Fruit fly (Drosophila melanogaster) whole organism, embryonic: Measurements from ENCODE around the gene SMSr.

Source experiments
- Ada2b ChIP-seq: fragments of 200-800 bp; sonication (Bioruptor generic); IDR thresholded peaks from 2 replicates; pipeline ENCODE4 v1.3.6; 2022; ENCODE audit warnings: missing biosample characterization, missing genetic modification characterization
- CG10543 ChIP-seq: fragments of 200-800 bp; sonication (Bioruptor generic); optimal IDR thresholded peaks from 3 replicates; lab custom pipeline; 2017; ENCODE audit warnings: missing biosample characterization, mild to moderate bottlenecking, missing genetic modification characterization, moderate library complexity
- CG10565 ChIP-seq: fragments of 200-800 bp; sonication (Bioruptor generic); optimal IDR thresholded peaks from 3 replicates; lab custom pipeline; 2016; ENCODE audit warnings: missing biosample characterization, mild to moderate bottlenecking, missing genetic modification characterization
- CG11456 ChIP-seq: fragments of 200-800 bp; sonication (Bioruptor generic); IDR thresholded peaks from 3 replicates; pipeline ENCODE4 v1.3.6; 2022; ENCODE audit warnings: missing biosample characterization, missing genetic modification characterization
- CG11696 ChIP-seq: fragments of 200-800 bp; sonication (Bioruptor generic); IDR thresholded peaks from 2 replicates; pipeline ENCODE4 v1.3.6; 2022; ENCODE audit warnings: missing biosample characterization, missing genetic modification characterization
- CG15479 ChIP-seq: fragments of 200-800 bp; sonication (Bioruptor generic); optimal IDR thresholded peaks from 3 replicates; lab custom pipeline; 2019; ENCODE audit warnings: missing biosample characterization, mild to moderate bottlenecking, missing genetic modification characterization, moderate library complexity
- CG15514 ChIP-seq: fragments of 200-800 bp; sonication (Bioruptor generic); optimal IDR thresholded peaks from 3 replicates; lab custom pipeline; 2017; ENCODE audit warnings: missing biosample characterization, missing genetic modification characterization, mild to moderate bottlenecking, moderate library complexity, missing genetic modification reagents
- CG17328 ChIP-seq: fragments of 200-800 bp; sonication (Bioruptor generic); IDR thresholded peaks from 2 replicates; pipeline ENCODE4 v1.3.6; 2022; ENCODE audit warnings: missing biosample characterization, missing genetic modification characterization
- CG17912 ChIP-seq: fragments of 200-800 bp; sonication (Bioruptor generic); optimal IDR thresholded peaks from 2 replicates; lab custom pipeline; 2018; ENCODE audit warnings: missing biosample characterization, mild to moderate bottlenecking, missing genetic modification characterization
- CG18011 ChIP-seq: fragments of 200-800 bp; sonication (Bioruptor generic); optimal IDR thresholded peaks from 2 replicates; lab custom pipeline; 2017; ENCODE audit warnings: missing biosample characterization, missing genetic modification characterization, mild to moderate bottlenecking, moderate library complexity, missing genotype
- CG1832 ChIP-seq: fragments of 200-800 bp; sonication (Bioruptor generic); optimal IDR thresholded peaks from 2 replicates; lab custom pipeline; 2017; ENCODE audit warnings: missing biosample characterization, mild to moderate bottlenecking, missing genetic modification characterization, inconsistent platforms
- CG30020 ChIP-seq: fragments of 200-800 bp; optimal IDR thresholded peaks from 2 replicates; lab custom pipeline; 2019; ENCODE audit warnings: missing biosample characterization, mild to moderate bottlenecking, missing genetic modification characterization, moderate library complexity
- CG31388 ChIP-seq: fragments of 200-800 bp; sonication (Bioruptor generic); optimal IDR thresholded peaks from 2 replicates; lab custom pipeline; 2016; ENCODE audit warnings: missing biosample characterization, missing genetic modification characterization
- CG42726 ChIP-seq: fragments of 200-800 bp; sonication (Bioruptor generic); IDR thresholded peaks from 2 replicates; pipeline ENCODE4 v1.3.6; 2022; ENCODE audit warnings: missing biosample characterization, missing genetic modification characterization; ENCODE audit not compliant: partially characterized antibody
- CG4424 ChIP-seq: fragments of 200-800 bp; sonication (Bioruptor generic); optimal IDR thresholded peaks from 3 replicates; lab custom pipeline; 2016; ENCODE audit warnings: missing biosample characterization, missing genetic modification characterization
- CG4854 ChIP-seq: fragments of 200-800 bp; sonication (Bioruptor generic); optimal IDR thresholded peaks from 2 replicates; lab custom pipeline; 2016; ENCODE audit warnings: missing biosample characterization, missing genetic modification characterization, inconsistent platforms
- CG6791 ChIP-seq: fragments of 200-800 bp; sonication (Bioruptor generic); IDR thresholded peaks from 3 replicates; pipeline ENCODE4 v1.3.6; 2022; ENCODE audit warnings: missing biosample characterization, missing genetic modification characterization; ENCODE audit not compliant: partially characterized antibody
- CG6854 ChIP-seq: fragments of 200-800 bp; sonication (Bioruptor generic); optimal IDR thresholded peaks from 3 replicates; lab custom pipeline; 2017; ENCODE audit warnings: missing biosample characterization, mild to moderate bottlenecking, missing genetic modification characterization
- CG8089 ChIP-seq: fragments of 200-800 bp; sonication (Bioruptor generic); optimal IDR thresholded peaks from 3 replicates; lab custom pipeline; 2016; ENCODE audit warnings: missing biosample characterization, missing genetic modification characterization
- CG8281 ChIP-seq: fragments of 200-800 bp; sonication (Bioruptor generic); optimal IDR thresholded peaks from 2 replicates; lab custom pipeline; 2018; ENCODE audit warnings: missing biosample characterization, mild to moderate bottlenecking, missing genetic modification characterization, moderate library complexity
- CG8388 ChIP-seq: fragments of 200-800 bp; sonication (Bioruptor generic); optimal IDR thresholded peaks from 2 replicates; lab custom pipeline; 2019; ENCODE audit warnings: missing biosample characterization, mild to moderate bottlenecking, missing genetic modification characterization, moderate library complexity
- CG9437 ChIP-seq: fragments of 200-800 bp; sonication (Bioruptor generic); optimal IDR thresholded peaks from 2 replicates; lab custom pipeline; 2018; ENCODE audit warnings: missing biosample characterization, mild to moderate bottlenecking, missing genetic modification characterization
- E2f2 ChIP-seq: fragments of 200-800 bp; sonication (Bioruptor generic); IDR thresholded peaks from 2 replicates; pipeline ENCODE4 v1.3.6; 2022; ENCODE audit warnings: missing biosample characterization, missing genetic modification characterization
- Fer1 ChIP-seq: fragments of 200-800 bp; sonication (Bioruptor generic); optimal IDR thresholded peaks from 2 replicates; lab custom pipeline; 2017; ENCODE audit warnings: missing biosample characterization, mild to moderate bottlenecking, missing genetic modification characterization
- Hand ChIP-seq: fragments of 200-800 bp; sonication (Bioruptor generic); optimal IDR thresholded peaks from 2 replicates; lab custom pipeline; 2017; ENCODE audit warnings: mild to moderate bottlenecking, missing biosample characterization, missing genetic modification reagents, missing genetic modification characterization
- Hr78 ChIP-seq, 2 experiments: fragments of 200-800 bp in 1 of 2; fragments of >200 bp in 1 of 2; sonication (Bioruptor generic) in 1 of 2; optimal IDR thresholded peaks; 2 replicates each; lab custom pipeline; 2017 to 2019; ENCODE audit warnings: missing biosample characterization in 2 of 2, missing genetic modification characterization in 2 of 2, mild to moderate bottlenecking in 1 of 2, moderate library complexity in 1 of 2
- Mes4 ChIP-seq: fragments of 200-800 bp; sonication (Bioruptor generic); optimal IDR thresholded peaks from 2 replicates; lab custom pipeline; 2016; ENCODE audit warnings: missing biosample characterization, missing genetic modification characterization
- NC2α ChIP-seq: fragments of 200-800 bp; sonication (Bioruptor generic); optimal IDR thresholded peaks from 2 replicates; lab custom pipeline; 2016; ENCODE audit warnings: missing biosample characterization, missing genetic modification characterization
- Pdp1 ChIP-seq, 2 experiments: fragments of 200-800 bp; sonication (Bioruptor generic); optimal IDR thresholded peaks; 3 replicates each; lab custom pipeline; 2016; ENCODE audit warnings: missing biosample characterization in 2 of 2, missing genetic modification characterization in 2 of 2, mild to moderate bottlenecking in 1 of 2, moderate library complexity in 1 of 2
- abd-A ChIP-seq: fragments of 200-800 bp; sonication (Bioruptor generic); optimal IDR thresholded peaks from 3 replicates; lab custom pipeline; 2019; ENCODE audit warnings: missing biosample characterization, mild to moderate bottlenecking, missing genetic modification characterization, moderate library complexity
- bigmax ChIP-seq: fragments of 200-800 bp; sonication (Bioruptor generic); optimal IDR thresholded peaks from 2 replicates; lab custom pipeline; 2018; ENCODE audit warnings: missing biosample characterization, mild to moderate bottlenecking, missing genetic modification characterization
- dimm ChIP-seq: fragments of 200-800 bp; sonication (Bioruptor generic); IDR thresholded peaks from 2 replicates; pipeline ENCODE4 v1.3.6; 2022; ENCODE audit warnings: missing biosample characterization, missing genetic modification characterization
- dmrt11E ChIP-seq: fragments of 200-800 bp; sonication (Bioruptor generic); optimal IDR thresholded peaks from 3 replicates; lab custom pipeline; 2018; ENCODE audit warnings: missing biosample characterization, mild to moderate bottlenecking, missing genetic modification characterization, moderate library complexity
- dpn ChIP-seq, 2 experiments: fragments of 200-800 bp; sonication (Bioruptor generic); optimal IDR thresholded peaks; 3 replicates each; lab custom pipeline; 2016; ENCODE audit warnings: missing biosample characterization in 2 of 2, missing genetic modification characterization in 2 of 2
- ewg ChIP-seq: fragments of 200-800 bp; sonication (Bioruptor generic); optimal IDR thresholded peaks from 3 replicates; lab custom pipeline; 2017; ENCODE audit warnings: mild to moderate bottlenecking, missing biosample characterization, missing genetic modification reagents, missing genetic modification characterization
- gro ChIP-seq: fragments of 200-800 bp; sonication (Bioruptor generic); optimal IDR thresholded peaks from 2 replicates; lab custom pipeline; 2016; ENCODE audit warnings: missing biosample characterization, missing genetic modification characterization
- lola ChIP-seq, 3 experiments: fragments of >200 bp in 2 of 3; fragments of 200-800 bp in 1 of 3; sonication (Bioruptor generic) in 1 of 3; optimal IDR thresholded peaks; 2 replicates each; lab custom pipeline; 2017 to 2019; ENCODE audit warnings: missing biosample characterization in 3 of 3, missing genetic modification characterization in 3 of 3, mild to moderate bottlenecking in 1 of 3, moderate library complexity in 1 of 3
- org-1 ChIP-seq: fragments of 200-800 bp; sonication (Bioruptor generic); optimal IDR thresholded peaks from 2 replicates; lab custom pipeline; 2017; ENCODE audit warnings: missing biosample characterization, missing genetic modification characterization
- pita ChIP-seq: fragments of 200-800 bp; sonication (Bioruptor generic); optimal IDR thresholded peaks from 2 replicates; lab custom pipeline; 2017; ENCODE audit warnings: missing biosample characterization, mild to moderate bottlenecking, missing genetic modification characterization
- pzg ChIP-seq: fragments of 200-800 bp; sonication (Bioruptor generic); optimal IDR thresholded peaks from 3 replicates; lab custom pipeline; 2018; ENCODE audit warnings: missing biosample characterization, mild to moderate bottlenecking, missing genetic modification characterization, moderate library complexity
- shn ChIP-seq: fragments of 200-800 bp; sonication (Bioruptor generic); optimal IDR thresholded peaks from 3 replicates; lab custom pipeline; 2016; ENCODE audit warnings: missing biosample characterization, missing genetic modification characterization
- sima ChIP-seq: fragments of 200-800 bp; sonication (Bioruptor generic); optimal IDR thresholded peaks from 2 replicates; lab custom pipeline; 2016; ENCODE audit warnings: missing biosample characterization, missing genetic modification characterization
- sisA ChIP-seq: fragments of 200-800 bp; sonication (Bioruptor generic); IDR thresholded peaks from 2 replicates; pipeline ENCODE4 v1.3.6; 2022; ENCODE audit warnings: missing biosample characterization, missing genetic modification characterization
- slbo ChIP-seq: fragments of 200-800 bp; sonication (Bioruptor generic); IDR thresholded peaks from 2 replicates; pipeline ENCODE4 v1.3.6; 2022; ENCODE audit warnings: missing biosample characterization, missing genetic modification characterization
- tio ChIP-seq: fragments of 200-800 bp; sonication (Bioruptor generic); optimal IDR thresholded peaks from 2 replicates; lab custom pipeline; 2017; ENCODE audit warnings: missing biosample characterization, missing genetic modification characterization, inconsistent platforms
- usp ChIP-seq: fragments of >200 bp; optimal IDR thresholded peaks from 2 replicates; lab custom pipeline; 2017; ENCODE audit warnings: missing biosample characterization, missing genetic modification characterization
- vnd ChIP-seq: fragments of 200-800 bp; sonication (Bioruptor generic); IDR thresholded peaks from 3 replicates; pipeline ENCODE4 v1.3.6; 2022; ENCODE audit warnings: missing biosample characterization, missing genetic modification characterization; ENCODE audit not compliant: partially characterized antibody
- yki ChIP-seq: fragments of >200 bp; optimal IDR thresholded peaks from 3 replicates; lab custom pipeline; 2018
- z ChIP-seq: fragments of 200-800 bp; sonication (Bioruptor generic); IDR thresholded peaks from 3 replicates; pipeline ENCODE4 v1.3.6; 2022; ENCODE audit warnings: missing biosample characterization, missing genetic modification characterization

SMSr gene

DNA sequence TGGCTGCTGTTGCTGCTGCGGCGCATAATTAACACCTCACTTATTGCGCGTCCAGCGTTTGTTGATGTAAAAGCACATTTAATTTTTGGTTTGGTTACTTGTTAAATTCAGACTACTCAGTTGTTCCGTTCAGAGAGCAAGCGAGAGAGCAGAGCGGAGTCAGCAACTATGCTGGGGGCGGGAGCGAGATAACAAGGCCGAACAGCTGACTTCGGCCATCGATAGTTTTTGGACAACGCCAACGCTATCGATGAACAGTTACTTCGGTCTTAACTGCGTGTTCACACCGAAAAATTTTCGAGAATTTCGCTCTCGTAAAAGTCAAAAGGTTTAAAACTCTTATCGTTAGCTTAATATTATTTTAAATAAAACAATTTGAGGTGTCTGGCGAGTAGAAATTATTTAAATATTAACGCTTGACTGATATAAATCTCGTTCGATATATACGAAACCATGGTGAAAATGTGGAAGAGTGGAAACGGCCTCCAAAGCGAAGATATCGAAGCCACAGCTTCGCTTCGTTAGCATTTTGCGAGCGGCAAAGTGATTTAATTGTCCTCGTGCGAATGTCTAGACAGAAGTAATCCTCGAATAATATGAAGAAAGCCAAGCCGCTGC lies at the start of gene SMSr, which contains the start of gene smid (continued):
- 0 out of 2 replicates have a peak, but pooled peaks have one; percentile 53 for TF ChIP-seq CG42726 (GFP tag; lab: Robert Waterston, UW)
- TF ChIP-seq CG11456: no peak
- TF ChIP-seq sisA: peak; percentile 48; the same call in 1 of the 2 replicates
- TF ChIP-seq sima: no peak
- no peak for TF ChIP-seq CG31388 (GFP tag; lab: Kevin White, UChicago)
- TF ChIP-seq Mes4 (GFP tag; lab: Kevin White, UChicago): no peak
- no peak for TF ChIP-seq CG15479 (GFP tag; lab: Kevin White, UChicago)
- TF ChIP-seq CG1832: peak; percentile 80
- TF ChIP-seq yki (lab: Kevin White, UChicago): no peak
- 0 out of 2 replicates have a peak, but pooled peaks have one; percentile 23 for TF ChIP-seq Ada2b
- TF ChIP-seq CG6854 (GFP tag; lab: Kevin White, UChicago): no peak
- no peak for TF ChIP-seq CG8388 (GFP tag; lab: Kevin White, UChicago)
- peak; percentile 45 for TF ChIP-seq CG9437
- TF ChIP-seq CG4424 (GFP tag; lab: Kevin White, UChicago): peak; percentile 42
- TF ChIP-seq tio (GFP tag; lab: Kevin White, UChicago): no peak
- TF ChIP-seq vnd (GFP tag; lab: Robert Waterston, UW): peak; percentile 91
- peak; percentile 91 for TF ChIP-seq CG30020 (tag; lab: Kevin White, UChicago)
- TF ChIP-seq CG11696 (GFP tag; lab: Robert Waterston, UW): no peak
- no peak for TF ChIP-seq abd-A (tag; lab: Kevin White, UChicago)
- TF ChIP-seq CG6791 (GFP tag; lab: Robert Waterston, UW): peak; percentile 75
- TF ChIP-seq shn (GFP tag; lab: Kevin White, UChicago): peak; percentile 35
- TF ChIP-seq CG17328 (GFP tag; lab: Robert Waterston, UW): 0 out of 2 replicates have a peak, but pooled peaks have one; percentile 6
- TF ChIP-seq E2f2 (GFP tag; lab: Robert Waterston, UW): peak; percentile 24; the same call in 1 of the 2 replicates
- TF ChIP-seq CG8089 (GFP tag; lab: Kevin White, UChicago): peak; percentile 47
- no peak for TF ChIP-seq usp (GFP tag; lab: Kevin White, UChicago)
- no peak for TF ChIP-seq pita (GFP tag; lab: Kevin White, UChicago)
- no peak for TF ChIP-seq CG10565 (GFP tag; lab: Kevin White, UChicago)
- peak; percentile 24 for TF ChIP-seq ewg (GFP tag; lab: Kevin White, UChicago)
- no peak for TF ChIP-seq z (GFP tag; lab: Robert Waterston, UW)
- peak; percentile 70 for TF ChIP-seq dmrt11E (tag; lab: Kevin White, UChicago)
- TF ChIP-seq Hand (GFP tag; lab: Kevin White, UChicago): peak; percentile 10
- TF ChIP-seq CG10543 (GFP tag; lab: Kevin White, UChicago): no peak
- TF ChIP-seq NC2α: no peak
- TF ChIP-seq slbo: peak; percentile 76
- no peak for TF ChIP-seq CG17912 (GFP tag; lab: Kevin White, UChicago)
- no peak for TF ChIP-seq dimm (GFP tag; lab: Robert Waterston, UW)
- peak; percentile 25 for TF ChIP-seq bigmax (GFP tag; lab: Kevin White, UChicago)
- TF ChIP-seq CG15514 (GFP tag; lab: Kevin White, UChicago): peak; percentile 62
- peak; percentile 10 for TF ChIP-seq CG18011 (GFP tag; lab: Kevin White, UChicago)
- peak; percentile 33 for TF ChIP-seq Fer1
- peak; percentile 52 for TF ChIP-seq CG4854 (GFP tag; lab: Kevin White, UChicago)
- peak; percentile 63 to 65 for TF ChIP-seq dpn (GFP tag; optimal IDR thresholded peaks at IDR 0.05; lab: Kevin White, UChicago)
- peak; percentile 4 for TF ChIP-seq org-1
- TF ChIP-seq Hr78 (GFP tag; optimal IDR thresholded peaks at IDR 0.05; lab: Kevin White, UChicago): no peak
- no peak for TF ChIP-seq CG8281 (tag; lab: Kevin White, UChicago)
- peak in 2 of 3 experiments; percentile 61 to 65 for TF ChIP-seq lola (GFP tag; optimal IDR thresholded peaks at IDR 0.05; lab: Kevin White, UChicago)
- peak; percentile 73 for TF ChIP-seq pzg (GFP tag; lab: Kevin White, UChicago)
- peak; percentile 29 to 46 for TF ChIP-seq Pdp1 (GFP tag; optimal IDR thresholded peaks at IDR 0.05; lab: Kevin White, UChicago)
- no peak for TF ChIP-seq gro (GFP tag; lab: Kevin White, UChicago)
